Worm (Caenorhabditis elegans) whole organism, late embryonic: Measurements from ENCODE around the gene T20B12.4.

Source experiments
- dmd-4 ChIP-seq: sonication (generic microtip); optimal IDR thresholded peaks from 2 replicates; lab custom pipeline; 2016; ENCODE audit warnings: borderline replicate concordance, missing genetic modification characterization, missing compliant biosample characterization
- lim-6 ChIP-seq: sonication (generic microtip); optimal IDR thresholded peaks from 2 replicates; lab custom pipeline; 2016; ENCODE audit warnings: missing genetic modification characterization, missing compliant biosample characterization
- nhr-232 ChIP-seq: sonication (generic microtip); optimal IDR thresholded peaks from 2 replicates; lab custom pipeline; 2016; ENCODE audit warnings: missing genetic modification characterization, missing compliant biosample characterization
- pag-3 ChIP-seq: sonication (generic microtip); optimal IDR thresholded peaks from 2 replicates; lab custom pipeline; 2016; ENCODE audit warnings: missing compliant biosample characterization, missing genetic modification characterization, borderline replicate concordance
- pqm-1 ChIP-seq: sonication (generic microtip); optimal IDR thresholded peaks from 2 replicates; lab custom pipeline; 2016; ENCODE audit warnings: missing genetic modification characterization, missing compliant biosample characterization
- ref-2 ChIP-seq: sonication (generic microtip); optimal IDR thresholded peaks from 2 replicates; lab custom pipeline; 2016; ENCODE audit warnings: missing genetic modification characterization, missing compliant biosample characterization
- tbx-2 ChIP-seq: sonication (generic microtip); optimal IDR thresholded peaks from 2 replicates; lab custom pipeline; 2016; ENCODE audit warnings: missing genetic modification characterization, missing compliant biosample characterization
- tbx-7 ChIP-seq: sonication (generic microtip); optimal IDR thresholded peaks from 2 replicates; lab custom pipeline; 2016; ENCODE audit warnings: missing genotype, missing genetic modification characterization, missing compliant biosample characterization

DNA sequence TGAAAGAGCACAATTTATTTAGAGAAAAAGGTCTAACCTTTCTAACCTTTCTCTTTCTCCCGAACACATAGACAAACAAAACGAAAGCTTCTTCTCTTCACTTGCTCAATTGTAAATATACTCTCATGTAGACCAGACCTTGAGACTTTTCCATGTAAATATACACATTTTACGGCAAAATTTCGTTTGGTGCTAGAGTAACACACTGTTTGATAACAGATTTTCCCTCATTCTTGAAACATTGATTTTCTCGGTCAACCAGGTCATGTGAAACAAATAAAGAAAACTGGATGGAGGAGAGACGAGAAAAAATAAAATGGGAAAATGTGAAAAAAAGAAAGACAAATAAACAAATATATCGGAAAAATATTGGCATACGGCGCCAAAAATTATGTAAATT, 45.5 kb upstream of the T20B12.4 start:
- TF ChIP-seq nhr-232 (no peak), lim-6 (no peak), tbx-2 (tag; lab: Kevin White, UChicago) (no peak), dmd-4 (tag; lab: Kevin White, UChicago) (no peak), ref-2 (no peak), pqm-1 (no peak), pag-3 (tag; lab: Kevin White, UChicago) (no peak), tbx-7 (tag; lab: Kevin White, UChicago) (no peak)
